Fruit fly (Drosophila melanogaster) whole organism, embryonic: ENCODE results near the gene simj.

ENCODE experiments used
- Adf1 ChIP-seq: fragments of 200-800 bp; sonication (Bioruptor generic); IDR thresholded peaks from 2 replicates; pipeline ENCODE4 v1.3.6; 2022; ENCODE audit warnings: missing biosample characterization, missing genetic modification characterization
- Awh ChIP-seq: fragments of 200-800 bp; sonication (Bioruptor generic); IDR thresholded peaks from 2 replicates; pipeline ENCODE4, ENCODE4 v1.3.6; 2022; ENCODE audit warnings: missing biosample characterization, missing genetic modification characterization
- Bteb2 ChIP-seq: fragments of 200-800 bp; sonication (Bioruptor generic); optimal IDR thresholded peaks from 2 replicates; lab custom pipeline; 2016; ENCODE audit warnings: missing biosample characterization, missing genetic modification characterization
- CG10267 ChIP-seq: fragments of 200-800 bp; sonication (Bioruptor generic); optimal IDR thresholded peaks from 2 replicates; lab custom pipeline; 2018; ENCODE audit warnings: missing biosample characterization, mild to moderate bottlenecking, missing genetic modification characterization, moderate library complexity
- CG11085 ChIP-seq: fragments of 200-800 bp; sonication (Bioruptor generic); IDR thresholded peaks from 2 replicates; pipeline ENCODE4 v1.3.6; 2022; ENCODE audit warnings: missing biosample characterization, missing genetic modification characterization
- CG11696 ChIP-seq: fragments of 200-800 bp; sonication (Bioruptor generic); IDR thresholded peaks from 2 replicates; pipeline ENCODE4 v1.3.6; 2022; ENCODE audit warnings: missing biosample characterization, missing genetic modification characterization
- CG12391 ChIP-seq: fragments of 200-800 bp; sonication (Bioruptor generic); optimal IDR thresholded peaks from 3 replicates; lab custom pipeline; 2018; ENCODE audit warnings: missing biosample characterization, mild to moderate bottlenecking, missing genetic modification characterization, moderate library complexity
- CG13296 ChIP-seq: fragments of 200-800 bp; sonication (Bioruptor generic); optimal IDR thresholded peaks from 3 replicates; lab custom pipeline; 2018; ENCODE audit warnings: missing biosample characterization, mild to moderate bottlenecking, missing genetic modification characterization
- CG13894 ChIP-seq: fragments of 200-800 bp; sonication (Bioruptor generic); optimal IDR thresholded peaks from 3 replicates; lab custom pipeline; 2018; ENCODE audit warnings: missing biosample characterization, mild to moderate bottlenecking, missing genetic modification characterization, moderate library complexity
- CG14014 ChIP-seq: fragments of 200-800 bp; sonication (Bioruptor generic); IDR thresholded peaks from 2 replicates; pipeline ENCODE4 v1.3.6; 2022; ENCODE audit warnings: missing biosample characterization, missing genetic modification characterization
- CG14050 ChIP-seq: fragments of 200-800 bp; sonication (Bioruptor generic); IDR thresholded peaks from 3 replicates; pipeline ENCODE4 v1.3.6; 2022; ENCODE audit warnings: missing biosample characterization, missing genetic modification characterization
- CG17802 ChIP-seq: fragments of 200-800 bp; sonication (Bioruptor generic); optimal IDR thresholded peaks from 2 replicates; lab custom pipeline; 2018; ENCODE audit warnings: missing biosample characterization, mild to moderate bottlenecking, missing genetic modification characterization, moderate library complexity
- CG32532 ChIP-seq: fragments of 200-800 bp; sonication (Bioruptor generic); IDR thresholded peaks from 2 replicates; pipeline ENCODE4 v1.3.6; 2022; ENCODE audit warnings: missing biosample characterization, missing genetic modification characterization
- CG33557 ChIP-seq: fragments of 200-800 bp; sonication (Bioruptor generic); optimal IDR thresholded peaks from 2 replicates; lab custom pipeline; 2019; ENCODE audit warnings: missing biosample characterization, mild to moderate bottlenecking, missing genetic modification characterization, moderate library complexity
- CG6175 ChIP-seq: fragments of 200-800 bp; sonication (Bioruptor generic); IDR thresholded peaks from 3 replicates; pipeline ENCODE4 v1.3.6; 2022; ENCODE audit warnings: missing biosample characterization, missing genetic modification characterization
- CG6254 ChIP-seq: fragments of 200-800 bp; sonication (Bioruptor generic); optimal IDR thresholded peaks from 3 replicates; lab custom pipeline; 2017; ENCODE audit warnings: mild to moderate bottlenecking, missing biosample characterization, missing genetic modification reagents, missing genetic modification characterization
- CG6791 ChIP-seq: fragments of 200-800 bp; sonication (Bioruptor generic); IDR thresholded peaks from 3 replicates; pipeline ENCODE4 v1.3.6; 2022; ENCODE audit warnings: missing biosample characterization, missing genetic modification characterization; ENCODE audit not compliant: partially characterized antibody
- CG8290 ChIP-seq, 3 experiments: fragments of 200-800 bp; sonication (Bioruptor generic); optimal IDR thresholded peaks; 2 replicates each; lab custom pipeline; 2016 to 2019; ENCODE audit warnings: missing biosample characterization in 3 of 3, missing genetic modification characterization in 3 of 3, mild to moderate bottlenecking in 2 of 3, moderate library complexity in 1 of 3
- CG9609 ChIP-seq: fragments of 200-800 bp; sonication (Bioruptor generic); optimal IDR thresholded peaks from 3 replicates; lab custom pipeline; 2016; ENCODE audit warnings: missing biosample characterization, missing genetic modification characterization
- CkIIα-i1 ChIP-seq: fragments of 200-800 bp; sonication (Bioruptor generic); IDR thresholded peaks from 2 replicates; pipeline ENCODE4 v1.3.6; 2022; ENCODE audit warnings: missing biosample characterization, missing genetic modification characterization
- CrebB ChIP-seq: fragments of 200-800 bp; sonication (Bioruptor generic); optimal IDR thresholded peaks from 3 replicates; lab custom pipeline; 2018; ENCODE audit warnings: missing biosample characterization, mild to moderate bottlenecking, missing genetic modification characterization
- Dll ChIP-seq: fragments of 200-800 bp; sonication (Bioruptor generic); IDR thresholded peaks from 4 replicates; pipeline ENCODE4 v1.3.6; 2022; ENCODE audit warnings: missing biosample characterization, missing genetic modification characterization; ENCODE audit not compliant: partially characterized antibody
- Gsc ChIP-seq: fragments of 200-800 bp; sonication (Bioruptor generic); IDR thresholded peaks from 2 replicates; pipeline ENCODE4 v1.3.6; 2022; ENCODE audit warnings: missing biosample characterization, missing genetic modification characterization
- Hmx ChIP-seq: fragments of 200-800 bp; sonication (Bioruptor generic); optimal IDR thresholded peaks from 2 replicates; lab custom pipeline; 2016; ENCODE audit warnings: missing biosample characterization, missing genetic modification characterization
- Hr51 ChIP-seq, 2 experiments: fragments of 200-800 bp; sonication (Bioruptor generic); optimal IDR thresholded peaks; 2 replicates in 1 of 2; 3 replicates in 1 of 2; lab custom pipeline; 2016 to 2018; ENCODE audit warnings: missing biosample characterization in 2 of 2, missing genetic modification characterization in 2 of 2, mild to moderate bottlenecking in 1 of 2, moderate library complexity in 1 of 2
- Hr78 ChIP-seq, 2 experiments: fragments of 200-800 bp in 1 of 2; fragments of >200 bp in 1 of 2; sonication (Bioruptor generic) in 1 of 2; optimal IDR thresholded peaks; 2 replicates each; lab custom pipeline; 2017 to 2019; ENCODE audit warnings: missing biosample characterization in 2 of 2, missing genetic modification characterization in 2 of 2, mild to moderate bottlenecking in 1 of 2, moderate library complexity in 1 of 2
- NC2α ChIP-seq: fragments of 200-800 bp; sonication (Bioruptor generic); optimal IDR thresholded peaks from 2 replicates; lab custom pipeline; 2016; ENCODE audit warnings: missing biosample characterization, missing genetic modification characterization
- PHDP ChIP-seq: fragments of 200-800 bp; sonication (Bioruptor generic); optimal IDR thresholded peaks from 3 replicates; lab custom pipeline; 2018; ENCODE audit warnings: missing biosample characterization, mild to moderate bottlenecking, missing genetic modification characterization, moderate library complexity
- Rx ChIP-seq: fragments of 200-800 bp; sonication (Bioruptor generic); IDR thresholded peaks from 2 replicates; pipeline ENCODE4 v1.3.6; 2022; ENCODE audit warnings: missing biosample characterization, missing genetic modification characterization
- Stat92E ChIP-seq, 3 experiments: fragments of >200 bp in 2 of 3; fragments of 200-800 bp in 1 of 3; sonication (Bioruptor generic) in 1 of 3; optimal IDR thresholded peaks; 2 replicates each; lab custom pipeline; 2017 to 2019; ENCODE audit warnings: missing biosample characterization in 3 of 3, missing genetic modification characterization in 3 of 3, mild to moderate bottlenecking in 1 of 3, moderate library complexity in 1 of 3
- Xbp1 ChIP-seq: fragments of 200-800 bp; sonication (Bioruptor generic); optimal IDR thresholded peaks from 3 replicates; lab custom pipeline; 2016; ENCODE audit warnings: missing biosample characterization, mild to moderate bottlenecking, missing genetic modification characterization
- aop ChIP-seq: fragments of 200-800 bp; sonication (Bioruptor generic); IDR thresholded peaks from 2 replicates; pipeline ENCODE4 v1.3.6; 2022; ENCODE audit warnings: missing biosample characterization, missing genetic modification characterization
- cato ChIP-seq: fragments of 200-800 bp; sonication (Bioruptor generic); optimal IDR thresholded peaks from 2 replicates; lab custom pipeline; 2016; ENCODE audit warnings: missing biosample characterization, missing genetic modification characterization, borderline replicate concordance
- dan ChIP-seq: fragments of 200-800 bp; sonication (Bioruptor generic); IDR thresholded peaks from 2 replicates; pipeline ENCODE4 v1.3.6; 2022; ENCODE audit warnings: missing biosample characterization, missing genetic modification characterization
- grn ChIP-seq: fragments of 200-800 bp; sonication (Bioruptor generic); optimal IDR thresholded peaks from 3 replicates; lab custom pipeline; 2017; ENCODE audit warnings: missing biosample characterization, missing genetic modification characterization
- gsb ChIP-seq: fragments of 200-800 bp; sonication (Bioruptor generic); IDR thresholded peaks from 2 replicates; pipeline ENCODE4 v1.3.6; 2022; ENCODE audit warnings: missing biosample characterization, missing genetic modification characterization
- hbn ChIP-seq: fragments of 200-800 bp; sonication (Bioruptor generic); IDR thresholded peaks from 2 replicates; pipeline ENCODE4 v1.3.6; 2022; ENCODE audit warnings: missing biosample characterization, missing genetic modification characterization; ENCODE audit not compliant: partially characterized antibody
- kni ChIP-seq: fragments of 200-800 bp; sonication (Bioruptor generic); optimal IDR thresholded peaks from 3 replicates; lab custom pipeline; 2017; ENCODE audit warnings: mild to moderate bottlenecking, missing biosample characterization, missing genetic modification reagents, missing genetic modification characterization
- nerfin-1 ChIP-seq: fragments of 200-800 bp; sonication (Bioruptor generic); optimal IDR thresholded peaks from 3 replicates; lab custom pipeline; 2019; ENCODE audit warnings: missing biosample characterization, mild to moderate bottlenecking, missing genetic modification characterization, moderate library complexity
- peb ChIP-seq: fragments of 200-800 bp; sonication (Bioruptor generic); IDR thresholded peaks from 2 replicates; pipeline ENCODE4 v1.3.6; 2022; ENCODE audit warnings: missing biosample characterization, missing genetic modification characterization
- pum ChIP-seq: fragments of 200-800 bp; sonication (Bioruptor generic); optimal IDR thresholded peaks from 2 replicates; lab custom pipeline; 2016; ENCODE audit warnings: missing biosample characterization, missing genetic modification characterization
- sd ChIP-seq: fragments of 200-800 bp; sonication (Bioruptor generic); optimal IDR thresholded peaks from 3 replicates; lab custom pipeline; 2018; ENCODE audit warnings: missing biosample characterization, mild to moderate bottlenecking, missing genetic modification characterization, moderate library complexity
- shn ChIP-seq: fragments of 200-800 bp; sonication (Bioruptor generic); optimal IDR thresholded peaks from 3 replicates; lab custom pipeline; 2016; ENCODE audit warnings: missing biosample characterization, missing genetic modification characterization
- sima ChIP-seq: fragments of 200-800 bp; sonication (Bioruptor generic); optimal IDR thresholded peaks from 2 replicates; lab custom pipeline; 2016; ENCODE audit warnings: missing biosample characterization, missing genetic modification characterization
- slou ChIP-seq: fragments of 200-800 bp; sonication (Bioruptor generic); optimal IDR thresholded peaks from 3 replicates; lab custom pipeline; 2016; ENCODE audit warnings: missing biosample characterization, missing genetic modification characterization
- tin ChIP-seq: fragments of 200-800 bp; sonication (Bioruptor generic); optimal IDR thresholded peaks from 3 replicates; lab custom pipeline; 2016; ENCODE audit warnings: missing biosample characterization, missing genetic modification characterization
- tll ChIP-seq, 2 experiments: fragments of 200-800 bp in 1 of 2; fragments of >200 bp in 1 of 2; sonication (Bioruptor generic) in 1 of 2; optimal IDR thresholded peaks; 2 replicates each; lab custom pipeline; 2017 to 2019; ENCODE audit warnings: missing biosample characterization in 2 of 2, missing genetic modification characterization in 2 of 2, mild to moderate bottlenecking in 1 of 2, moderate library complexity in 1 of 2
- tx ChIP-seq: fragments of 200-800 bp; sonication (Bioruptor generic); optimal IDR thresholded peaks from 2 replicates; lab custom pipeline; 2016; ENCODE audit warnings: missing biosample characterization, missing genetic modification characterization
- unc-4 ChIP-seq: fragments of 200-800 bp; sonication (Bioruptor generic); IDR thresholded peaks from 2 replicates; pipeline ENCODE4 v1.3.6; 2022; ENCODE audit warnings: missing biosample characterization, missing genetic modification characterization; ENCODE audit not compliant: partially characterized antibody

simj gene

DNA sequence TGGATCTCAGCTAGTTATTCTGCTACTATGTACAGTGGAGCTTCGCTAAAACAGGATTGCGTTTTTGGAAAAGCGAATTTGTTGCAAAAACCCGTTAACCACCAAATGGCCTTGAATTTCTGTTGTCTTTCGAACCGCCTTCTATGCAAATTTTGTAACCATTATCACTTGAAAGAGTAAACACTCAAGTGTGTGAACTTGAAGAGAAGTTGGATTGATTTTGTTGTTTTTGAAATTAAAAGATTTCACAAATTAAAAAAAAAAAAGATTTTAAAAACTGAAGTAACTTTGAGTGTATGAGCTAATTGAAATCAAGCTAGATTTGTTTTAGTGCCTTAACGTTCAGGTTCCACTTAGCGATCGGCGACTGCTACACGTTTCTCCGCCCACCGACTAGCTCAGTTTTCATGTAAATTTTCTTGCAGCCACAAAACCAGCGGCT, 19.4 kb downstream of the simj start (continued):
- TF ChIP-seq tx (GFP tag; lab: Kevin White, UChicago): peak; percentile 35
- no peak for TF ChIP-seq tll (GFP tag; optimal IDR thresholded peaks at IDR 0.05; lab: Kevin White, UChicago)
- peak; percentile 61 for TF ChIP-seq CG14014 (GFP tag; lab: Robert Waterston, UW)
- no peak for TF ChIP-seq CG11085 (GFP tag; lab: Robert Waterston, UW)
- TF ChIP-seq CG12391: peak; percentile 59
- no peak for TF ChIP-seq CG13894 (tag; lab: Kevin White, UChicago)
- TF ChIP-seq CG13296: peak; percentile 70
- no peak; the same call in 1 of the 2 replicates for TF ChIP-seq peb (GFP tag; lab: Robert Waterston, UW)
- TF ChIP-seq cato (GFP tag; lab: Kevin White, UChicago): peak; percentile 1
- TF ChIP-seq unc-4 (GFP tag; lab: Robert Waterston, UW): no peak
- no peak for TF ChIP-seq Bteb2 (GFP tag; lab: Kevin White, UChicago)
- TF ChIP-seq sima: no peak
- no peak for TF ChIP-seq Gsc
- peak; percentile 31 for TF ChIP-seq CG8290 (GFP tag; optimal IDR thresholded peaks at IDR 0.05; lab: Kevin White, UChicago)
- TF ChIP-seq CG8290 (tag; optimal IDR thresholded peaks at IDR 0.05; lab: Kevin White, UChicago): peak in 1 of 2 experiments; percentile 4
- TF ChIP-seq CG11696 (GFP tag; lab: Robert Waterston, UW): no peak
- TF ChIP-seq Stat92E (GFP tag; optimal IDR thresholded peaks at IDR 0.05; lab: Kevin White, UChicago): no peak
- peak; percentile 58 for TF ChIP-seq CG17802 (tag; lab: Kevin White, UChicago)
- no peak for TF ChIP-seq aop (GFP tag; lab: Robert Waterston, UW)
- no peak for TF ChIP-seq slou
- TF ChIP-seq grn (GFP tag; lab: Kevin White, UChicago): no peak
- TF ChIP-seq nerfin-1 (tag; lab: Kevin White, UChicago): peak; percentile 54
- TF ChIP-seq Rx (GFP tag; lab: Robert Waterston, UW): peak; percentile 68
- TF ChIP-seq sd: no peak
- peak; percentile 61; the same call in 1 of the 2 replicates for TF ChIP-seq Awh
- TF ChIP-seq CG9609 (GFP tag; lab: Kevin White, UChicago): peak; percentile 32
- TF ChIP-seq CG10267: peak; percentile 49
- peak; percentile 20; the same call in 1 of the 3 replicates for TF ChIP-seq CG14050
- peak; percentile 80 for TF ChIP-seq pum (GFP tag; lab: Kevin White, UChicago)
- no peak for TF ChIP-seq CG6175 (GFP tag; lab: Robert Waterston, UW)
- TF ChIP-seq PHDP (tag; lab: Kevin White, UChicago): peak; percentile 17
- peak; percentile 78 for TF ChIP-seq CG32532 (GFP tag; lab: Robert Waterston, UW)
- TF ChIP-seq Hr78 (GFP tag; optimal IDR thresholded peaks at IDR 0.05; lab: Kevin White, UChicago): peak in 1 of 2 experiments; percentile 19
- no peak for TF ChIP-seq CG33557 (GFP tag; lab: Kevin White, UChicago)
- no peak for TF ChIP-seq Hmx (GFP tag; lab: Kevin White, UChicago)
- TF ChIP-seq hbn (GFP tag; lab: Robert Waterston, UW): no peak
- TF ChIP-seq Hr51 (GFP tag; optimal IDR thresholded peaks at IDR 0.05; lab: Kevin White, UChicago): peak in 1 of 2 experiments; percentile 67
- TF ChIP-seq gsb (GFP tag; lab: Robert Waterston, UW): peak; percentile 51; the same call in 1 of the 2 replicates
- peak; percentile 54 for TF ChIP-seq CG6254 (GFP tag; lab: Kevin White, UChicago)
- TF ChIP-seq Adf1: no peak
- TF ChIP-seq Dll: no peak
- TF ChIP-seq tin: peak; percentile 33
- TF ChIP-seq Xbp1 (GFP tag; lab: Kevin White, UChicago): peak; percentile 65
- no peak for TF ChIP-seq kni (GFP tag; lab: Kevin White, UChicago)
- TF ChIP-seq CG6791 (GFP tag; lab: Robert Waterston, UW): no peak
- TF ChIP-seq CkIIα-i1: no peak
- TF ChIP-seq CrebB (tag; lab: Kevin White, UChicago): no peak
- TF ChIP-seq shn (GFP tag; lab: Kevin White, UChicago): peak; percentile 51
- TF ChIP-seq NC2α (GFP tag; lab: Kevin White, UChicago): peak; percentile 7
- no peak for TF ChIP-seq dan (GFP tag; lab: Robert Waterston, UW)
